Worm (Caenorhabditis elegans): ENCODE measurements around the gene pxn-1.
A peak's percentile ranks its signal among the peaks of the same experiment; 100 is the strongest.

- peak; percentile 72 for TF ChIP-seq nhr-6 (tag; optimal IDR thresholded peaks at IDR 0.05)
- TF ChIP-seq unc-55 (GFP tag; optimal IDR thresholded peaks at IDR 0.05), result peak; percentile 96
- TF ChIP-seq snpc-4 (tag; optimal IDR thresholded peaks at IDR 0.05), result peak; percentile 88
- TF ChIP-seq lin-11 (tag; optimal IDR thresholded peaks at IDR 0.05), result no peak
- TF ChIP-seq R02D3.7 (tag; optimal IDR thresholded peaks at IDR 0.05), result peak; percentile 76
- TF ChIP-seq nhr-23 (tag; optimal IDR thresholded peaks at IDR 0.05), result no peak
- no peak for TF ChIP-seq nhr-11 (tag; optimal IDR thresholded peaks at IDR 0.05)
These were observed 32.6 kb upstream of the pxn-1 start, which contains the start of the genes dnj-22 and natc-1 for ce11 chrV:8462074-8462473.

Data from whole organism, L2 larva.